Worm (Caenorhabditis elegans) whole organism, midembryonic: ENCODE measurements around the gene clec-251.
"Not testable (repeated sequence)": the region's sequence is repeated elsewhere in the genome, so short reads cannot be mapped to it uniquely, and the experiment has no call there.

Experiments
- T22C8.4 ChIP-seq: fragments of 200-800 bp; sonication (Bioruptor generic); IDR thresholded peaks from 2 replicates; pipeline ENCODE4 v1.3.6; 2022; ENCODE audit warnings: missing genetic modification characterization, missing compliant biosample characterization
- cog-1 ChIP-seq: sonication (generic microtip); optimal IDR thresholded peaks from 2 replicates; lab custom pipeline; 2016; ENCODE audit warnings: missing genetic modification characterization, missing compliant biosample characterization
- flt-1 ChIP-seq: fragments of 200-800 bp; sonication (Bioruptor generic); IDR thresholded peaks from 2 replicates; pipeline ENCODE4 v1.3.6; 2022; ENCODE audit warnings: missing genetic modification characterization, missing compliant biosample characterization
- klf-2 ChIP-seq: fragments of 200-800 bp; sonication (Bioruptor generic); conservative IDR thresholded peaks from 2 replicates; pipeline ENCODE4 v1.3.6; 2022; ENCODE audit warnings: missing genetic modification reagents, missing genetic modification characterization, missing compliant biosample characterization
- med-1 ChIP-seq: sonication (generic microtip); optimal IDR thresholded peaks from 2 replicates; lab custom pipeline; 2017; ENCODE audit warnings: missing genetic modification characterization, mild to moderate bottlenecking, missing compliant biosample characterization, antibody characterized with exemption, missing genetic modification reagents; ENCODE audit not compliant: insufficient read depth
- ref-1 ChIP-seq: fragments of 200-800 bp; sonication (Bioruptor generic); conservative IDR thresholded peaks from 2 replicates; pipeline ENCODE4 v1.3.6; 2022; ENCODE audit warnings: missing genetic modification reagents, missing genetic modification characterization, missing compliant biosample characterization
- tab-1 ChIP-seq: fragments of 200-800 bp; sonication (Bioruptor generic); IDR thresholded peaks from 2 replicates; pipeline ENCODE4 v1.3.6; 2022; ENCODE audit warnings: missing genetic modification characterization, missing compliant biosample characterization
- ztf-23 ChIP-seq: fragments of 200-800 bp; sonication (Bioruptor generic); IDR thresholded peaks from 2 replicates; pipeline ENCODE4 v1.3.6; 2022; ENCODE audit warnings: missing genetic modification reagents, missing genetic modification characterization, missing compliant biosample characterization
- ztf-29 ChIP-seq: fragments of 200-800 bp; sonication (Bioruptor generic); IDR thresholded peaks from 2 replicates; pipeline ENCODE4 v1.3.6; 2022; ENCODE audit warnings: missing genetic modification reagents, missing genetic modification characterization, missing compliant biosample characterization

Gene clec-251

DNA sequence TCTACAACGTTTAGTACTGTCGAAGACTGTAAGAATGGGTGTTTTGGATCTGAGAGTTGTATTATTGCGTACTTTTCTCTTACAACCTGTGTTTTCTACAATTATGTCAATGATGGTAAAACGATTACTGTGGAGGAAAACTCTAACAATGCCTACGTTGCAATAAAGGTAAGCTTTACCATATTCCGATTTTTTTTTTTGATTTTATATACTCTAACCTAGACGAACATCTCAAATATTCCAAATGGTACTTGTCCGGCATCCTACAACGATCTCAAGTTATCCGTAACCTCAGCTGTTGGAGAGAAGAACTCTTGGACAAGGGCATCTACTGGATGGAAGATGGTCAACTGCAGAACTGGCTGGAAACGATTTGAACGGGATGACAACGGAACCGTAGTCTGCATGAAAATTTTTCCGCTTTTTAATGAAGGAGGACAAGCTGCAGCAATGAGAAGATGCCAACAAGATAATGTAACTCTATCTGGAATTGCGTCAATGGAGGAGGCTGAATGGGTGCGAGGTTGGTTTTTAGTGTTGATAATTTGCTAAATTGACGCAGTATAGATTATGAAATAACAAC, 25.1 kb upstream of the clec-251 start:
- TF ChIP-seq ztf-29 (no peak), ref-1 (no peak), ztf-23 (no peak), cog-1 (no peak), tab-1 (GFP tag; lab: Robert Waterston, UW) (no peak), klf-2 (GFP tag; lab: Robert Waterston, UW) (no peak), T22C8.4 (GFP tag; lab: Robert Waterston, UW) (no peak), med-1 (no peak), flt-1 (GFP tag; lab: Robert Waterston, UW) (no peak)

DNA sequence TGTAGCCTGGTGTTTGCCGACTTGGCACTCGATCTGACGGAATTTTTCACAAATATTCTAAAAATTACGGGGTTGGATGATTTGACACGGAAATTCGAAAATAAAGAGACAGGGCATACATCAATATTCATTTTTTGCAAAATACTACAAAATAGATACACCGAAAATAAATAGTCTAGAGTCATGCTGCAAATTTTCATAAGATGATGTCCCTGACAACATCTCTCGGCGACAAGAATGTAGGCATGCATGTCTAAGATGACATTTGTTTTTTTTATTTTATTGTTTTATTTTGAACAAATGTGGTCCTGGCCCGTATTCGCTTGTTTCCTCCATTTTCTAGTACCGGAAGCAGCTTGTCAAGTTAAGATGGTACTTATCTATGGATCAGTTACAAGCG, 24.6 kb upstream of the clec-251 start, which contains the start of gene clec-256:
Gene clec-256 (plus strand): TSS at position 301 of the 400 bp plus-strand sequence.
- TF ChIP-seq med-1 (no peak), klf-2 (GFP tag; lab: Robert Waterston, UW) (no peak), tab-1 (GFP tag; lab: Robert Waterston, UW) (no peak), ztf-23 (no peak), flt-1 (GFP tag; lab: Robert Waterston, UW) (no peak), ztf-29 (no peak), T22C8.4 (GFP tag; lab: Robert Waterston, UW) (no peak), cog-1 (no peak), ref-1 (no peak)

DNA sequence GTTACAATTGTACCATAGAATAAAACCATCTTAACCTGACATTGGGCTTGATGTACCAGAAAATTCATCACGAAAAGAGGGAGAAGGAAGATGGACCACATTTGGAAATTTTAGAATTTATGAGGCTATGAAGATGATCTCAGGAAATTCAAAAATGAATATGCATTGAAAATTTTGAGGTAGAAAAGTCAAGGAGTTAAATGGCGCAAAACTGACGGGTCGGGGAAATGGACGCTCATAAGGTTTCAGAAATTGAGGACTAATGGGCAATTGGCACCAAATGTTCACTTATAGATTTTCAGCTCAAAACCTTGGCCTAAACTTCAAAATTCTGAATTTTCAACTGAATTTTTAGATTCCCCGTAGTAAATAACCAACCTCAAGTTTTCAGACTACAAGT, 23.8 kb upstream of the clec-251 start, which contains the start of gene clec-255:
Gene clec-255 (minus strand): TSS at position 101 of the 400 bp plus-strand sequence.
- TF ChIP-seq ztf-23 = no peak
- no peak for TF ChIP-seq flt-1 (GFP tag; lab: Robert Waterston, UW)
- TF ChIP-seq cog-1 = no peak
- no peak for TF ChIP-seq ref-1
- no peak for TF ChIP-seq med-1
- TF ChIP-seq ztf-29 = no peak

DNA sequence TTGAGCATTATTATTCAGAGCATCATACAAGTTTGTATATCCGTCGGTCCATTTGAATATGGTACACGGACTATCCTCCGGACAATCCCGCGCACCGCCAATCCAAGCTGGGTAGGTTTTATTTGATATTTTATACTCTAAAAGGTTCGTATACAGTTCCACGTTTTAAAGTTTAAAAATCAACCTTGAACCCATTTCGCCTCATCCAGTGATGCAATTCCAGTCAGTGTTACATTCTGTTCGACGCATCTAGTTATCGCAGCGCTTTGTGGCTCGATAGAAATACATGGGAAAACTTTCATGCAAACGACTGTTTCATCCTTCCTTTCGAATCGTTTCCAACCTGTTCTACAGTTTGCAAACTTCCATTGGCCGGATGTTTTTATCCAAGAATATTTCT, 23.1 kb upstream of the clec-251 start:
- TF ChIP-seq ztf-23 (no peak), tab-1 (GFP tag; lab: Robert Waterston, UW) (no peak), med-1 (no peak), klf-2 (GFP tag; lab: Robert Waterston, UW) (no peak), flt-1 (GFP tag; lab: Robert Waterston, UW) (no peak), cog-1 (no peak)

DNA sequence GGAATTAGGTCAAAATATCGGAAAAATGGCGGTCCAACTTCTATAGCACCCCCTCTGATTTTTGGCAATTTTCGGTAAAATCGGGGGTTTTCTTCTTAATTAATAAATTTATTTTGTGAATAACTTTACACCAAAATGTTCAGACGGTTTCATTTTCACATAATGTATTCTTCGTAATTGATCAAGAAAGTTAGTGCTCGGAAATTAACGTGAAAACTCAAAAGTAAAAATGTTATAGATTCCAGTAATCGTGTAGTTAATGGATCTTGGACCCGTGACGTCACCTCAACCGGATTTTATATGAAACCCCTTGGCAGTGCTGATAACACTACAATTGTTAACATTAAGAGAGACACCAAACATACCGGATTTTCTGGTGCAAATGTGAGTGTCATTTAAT, 15.3 kb upstream of the clec-251 start, which contains the start of gene F11D11.22:
Gene F11D11.22 (plus strand): TSS at position 301 of the 400 bp plus-strand sequence.
- not testable (repeated sequence) for TF ChIP-seq klf-2 (GFP tag; lab: Robert Waterston, UW); ztf-23; ref-1

DNA sequence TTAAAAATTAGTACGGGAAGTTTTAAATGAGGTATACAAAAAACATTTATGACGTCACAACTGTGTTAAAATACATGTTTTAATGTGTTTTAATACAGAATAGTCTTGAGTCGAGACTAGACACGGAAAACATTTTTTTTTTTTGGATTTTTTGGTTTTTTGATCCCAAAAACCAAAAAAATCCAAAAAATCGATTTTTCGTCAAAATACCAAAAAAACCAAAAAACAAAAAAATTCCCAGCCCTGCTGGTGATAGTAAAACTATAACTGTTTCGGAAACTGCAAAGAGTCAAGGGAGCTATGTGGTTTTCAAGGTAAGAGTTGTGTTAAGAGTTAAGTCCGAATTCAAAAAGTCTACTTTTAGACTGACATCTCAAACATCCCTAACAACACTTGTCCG, 14.3 kb upstream of the clec-251 start, which contains the start of gene F11D11.4:
Gene F11D11.4 (plus strand): TSS at position 301 of the 400 bp plus-strand sequence.
- no peak for TF ChIP-seq T22C8.4 (GFP tag; lab: Robert Waterston, UW)
- no peak for TF ChIP-seq ref-1
- no peak for TF ChIP-seq ztf-29
- no peak for TF ChIP-seq ztf-23
- TF ChIP-seq flt-1 (GFP tag; lab: Robert Waterston, UW) = no peak
- TF ChIP-seq tab-1 (GFP tag; lab: Robert Waterston, UW) = no peak
- no peak for TF ChIP-seq klf-2 (GFP tag; lab: Robert Waterston, UW)

DNA sequence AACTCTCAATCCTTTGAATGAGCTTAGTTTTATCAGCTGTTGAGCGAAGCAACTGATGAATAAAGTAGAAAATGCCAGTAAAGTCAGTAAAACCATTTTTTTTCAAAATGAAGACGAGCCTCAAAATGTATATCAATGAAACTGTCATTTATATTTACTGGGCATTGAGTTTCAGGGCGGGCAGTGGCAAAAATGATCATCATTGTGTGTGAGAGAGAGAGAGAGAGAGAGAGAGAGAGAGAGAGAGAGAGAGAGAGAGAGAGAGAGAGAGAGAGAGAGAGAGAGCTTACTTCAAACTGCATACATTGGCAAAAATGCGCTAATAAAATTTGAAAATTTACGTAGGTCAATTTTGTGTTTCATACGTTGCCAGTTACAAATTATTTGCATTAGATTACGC, 13.4 kb upstream of the clec-251 start, which contains the start of gene F11D11.3:
Gene F11D11.3 (minus strand): TSS at position 101 of the 400 bp plus-strand sequence.
- no peak for TF ChIP-seq klf-2 (GFP tag; lab: Robert Waterston, UW)
- TF ChIP-seq tab-1 (GFP tag; lab: Robert Waterston, UW) = no peak
- no peak for TF ChIP-seq cog-1
- no peak for TF ChIP-seq ztf-29
- TF ChIP-seq ztf-23 = no peak
- TF ChIP-seq T22C8.4 (GFP tag; lab: Robert Waterston, UW) = no peak
- no peak for TF ChIP-seq ref-1

DNA sequence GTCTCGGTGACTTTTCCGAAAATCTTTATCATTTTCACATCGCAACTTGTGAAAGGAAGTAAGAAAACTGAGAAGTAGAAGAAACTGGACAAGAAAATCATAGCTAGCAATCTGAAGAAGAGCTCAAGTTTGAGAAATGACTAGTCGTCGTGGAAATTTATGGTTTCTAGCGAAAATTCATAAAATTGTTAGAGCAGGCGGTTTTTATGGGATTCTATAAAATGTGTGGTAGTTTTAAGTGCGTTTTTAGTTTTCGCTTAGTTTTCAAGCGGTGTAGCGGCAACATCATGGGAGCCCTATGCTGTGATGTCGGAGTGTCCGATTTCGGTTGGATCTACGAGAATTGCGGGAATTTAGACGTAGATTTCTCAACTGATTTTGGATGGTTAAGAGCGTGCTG, 7.5 kb upstream of the clec-251 start, which contains the start of gene clec-254:
Gene clec-254 (minus strand): TSS at position 101 of the 400 bp plus-strand sequence.
- TF ChIP-seq tab-1 (GFP tag; lab: Robert Waterston, UW); ztf-23; ref-1: not testable (repeated sequence)

DNA sequence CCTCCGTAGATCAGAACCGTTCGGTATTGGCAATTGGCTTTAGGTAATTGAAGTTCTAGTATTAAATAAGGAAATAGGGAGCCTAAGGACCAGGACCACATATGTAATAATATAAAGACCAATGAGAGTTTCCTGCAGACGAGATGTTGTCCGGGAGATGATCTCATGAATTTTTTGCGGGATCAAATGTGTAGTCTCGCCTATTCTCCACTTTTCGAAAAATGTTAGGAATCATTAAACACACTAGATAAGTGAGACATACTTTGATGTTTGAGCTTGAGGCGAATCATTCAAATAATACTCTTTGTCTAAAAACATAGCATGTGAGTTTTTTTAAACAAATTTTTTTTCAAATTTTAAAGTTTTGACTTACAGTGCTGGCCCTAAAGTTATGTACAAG, 6.2 kb upstream of the clec-251 start, which contains the start of gene F11D11.6:
Gene F11D11.6 (minus strand): TSS at position 101 of the 400 bp plus-strand sequence.
- TF ChIP-seq flt-1 (GFP tag; lab: Robert Waterston, UW) (no peak), ref-1 (no peak), T22C8.4 (GFP tag; lab: Robert Waterston, UW) (no peak), ztf-29 (no peak)

DNA sequence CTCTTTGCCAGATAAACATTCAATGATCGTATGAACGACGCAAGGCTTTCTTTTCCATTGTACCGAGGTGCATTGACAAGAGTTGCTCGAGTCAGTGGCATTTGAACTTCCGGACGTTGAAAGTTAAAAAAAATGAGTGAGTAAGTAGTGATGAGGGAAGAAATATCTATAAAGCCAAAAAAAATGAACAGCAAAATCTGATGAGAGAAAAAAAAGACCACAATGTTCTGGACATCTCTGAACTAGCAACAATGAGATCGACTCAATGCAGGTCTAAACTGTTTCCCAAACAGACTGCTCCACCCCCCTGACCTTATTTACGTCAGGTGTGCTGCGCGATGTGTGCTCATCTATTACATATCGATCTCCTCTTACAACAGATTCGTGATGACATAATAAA, 3.7 kb upstream of the clec-251 start, which contains the start of the genes F11D11.21 and F11D11.12:
Gene F11D11.21 (minus strand): TSS at position 101 of the 400 bp plus-strand sequence.
Gene F11D11.12 (minus strand): TSS at position 238 of the 400 bp plus-strand sequence.
- TF ChIP-seq klf-2 (GFP tag; lab: Robert Waterston, UW) (no peak), med-1 (no peak), T22C8.4 (GFP tag; lab: Robert Waterston, UW) (no peak), flt-1 (GFP tag; lab: Robert Waterston, UW) (no peak), ztf-29 (no peak), tab-1 (GFP tag; lab: Robert Waterston, UW) (no peak), ztf-23 (0 out of 2 replicates have a peak, but pooled peaks have one; percentile 6)

DNA sequence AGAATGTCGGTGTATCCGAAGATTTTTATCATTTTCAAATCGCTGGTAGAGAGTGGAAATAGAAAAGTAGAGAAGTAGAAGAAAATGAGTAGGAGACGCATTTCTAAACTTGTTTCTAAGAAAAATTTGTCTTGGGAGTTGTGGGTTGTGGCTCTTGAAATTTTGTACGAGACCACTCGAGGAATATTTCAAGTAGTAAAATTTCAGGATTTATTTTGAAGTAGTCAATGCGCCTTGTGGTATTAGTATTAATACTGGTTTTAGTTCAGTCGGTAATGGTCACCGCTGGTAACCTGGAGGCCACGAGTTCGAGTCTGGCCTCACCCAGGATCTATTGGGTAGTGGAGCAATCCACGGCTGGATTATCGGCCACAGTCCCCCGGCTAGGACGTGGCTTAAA, 1.9 kb upstream of the clec-251 start, which contains the start of gene clec-252:
Gene clec-252 (minus strand): TSS at position 101 of the 400 bp plus-strand sequence.
- TF ChIP-seq cog-1 (no peak), klf-2 (GFP tag; lab: Robert Waterston, UW) (no peak), flt-1 (GFP tag; lab: Robert Waterston, UW) (no peak), ztf-29 (no peak), med-1 (no peak), tab-1 (GFP tag; lab: Robert Waterston, UW) (no peak), T22C8.4 (GFP tag; lab: Robert Waterston, UW) (no peak), ztf-23 (no peak), ref-1 (no peak)
